Fruit fly (Drosophila melanogaster): ENCODE results near the gene CG17187.

CG17187 gene

DNA sequence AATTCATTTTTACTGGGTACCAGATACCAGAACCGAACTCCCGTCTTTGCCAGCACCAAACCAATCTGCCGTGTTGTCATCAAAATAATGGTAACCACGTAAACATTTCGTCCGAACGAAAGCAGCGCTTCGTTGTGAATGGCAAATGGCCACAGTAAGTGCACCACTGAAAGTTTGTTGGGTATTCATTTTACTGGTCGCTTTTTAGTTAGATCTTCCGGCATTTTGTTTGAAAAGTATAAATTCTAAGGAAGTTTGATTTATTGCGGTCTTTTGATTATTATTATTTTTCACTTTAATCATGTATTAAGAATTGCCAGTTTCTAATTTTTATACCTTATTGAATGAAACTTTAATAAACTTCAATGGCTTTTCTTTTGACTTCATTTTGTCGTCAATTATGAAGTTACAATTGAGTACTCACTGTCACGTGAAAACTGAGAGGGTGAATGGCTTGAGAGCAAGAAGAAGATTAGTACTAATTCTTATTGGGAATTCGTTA, 17.2 kb downstream of the CG17187 start, which contains the start of gene ZnT86D:
TSS of gene ZnT86D (minus strand) at position 91 of the 502 bp plus-strand sequence.
- peak; percentile 78 for TF ChIP-seq psq (GFP tag; optimal IDR thresholded peaks at IDR 0.05)
- TF ChIP-seq Sp1 (GFP tag; optimal IDR thresholded peaks at IDR 0.05): peak; percentile 81
- TF ChIP-seq Jra (GFP tag; optimal IDR thresholded peaks at IDR 0.05): peak; percentile 22
- peak; percentile 86 for TF ChIP-seq fru (GFP tag; optimal IDR thresholded peaks at IDR 0.05)
- TF ChIP-seq jim (GFP tag; optimal IDR thresholded peaks at IDR 0.05): no peak
- peak; percentile 75 for TF ChIP-seq br (GFP tag; optimal IDR thresholded peaks at IDR 0.05)
- TF ChIP-seq Vsx2 (GFP tag; optimal IDR thresholded peaks at IDR 0.05; ENCODE audit: partially characterized antibody): no peak
- peak; percentile 39 for TF ChIP-seq Hr83 (GFP tag; optimal IDR thresholded peaks at IDR 0.05; ENCODE audit: poor library complexity, severe bottlenecking)
- TF ChIP-seq Myc (optimal IDR thresholded peaks at IDR 0.05): peak; percentile 58
- TF ChIP-seq OdsH (GFP tag; optimal IDR thresholded peaks at IDR 0.05): peak; percentile 33
- TF ChIP-seq HLH106 (tag; optimal IDR thresholded peaks at IDR 0.05): peak; percentile 84
- TF ChIP-seq rgr (GFP tag; optimal IDR thresholded peaks at IDR 0.05): peak; percentile 63
- peak; percentile 73 for TF ChIP-seq h (GFP tag; optimal IDR thresholded peaks at IDR 0.05)
- peak; percentile 44 for TF ChIP-seq Hnf4 (GFP tag; optimal IDR thresholded peaks at IDR 0.05)
- TF ChIP-seq CG32264 (GFP tag; optimal IDR thresholded peaks at IDR 0.05): peak; percentile 30
- no peak for TF ChIP-seq tai (GFP tag; optimal IDR thresholded peaks at IDR 0.05)
- peak; percentile 61 for TF ChIP-seq ey (GFP tag; optimal IDR thresholded peaks at IDR 0.05)
- no peak for TF ChIP-seq lola (GFP tag; optimal IDR thresholded peaks at IDR 0.05)
- no peak for TF ChIP-seq Dif (GFP tag; optimal IDR thresholded peaks at IDR 0.05; ENCODE audit: partially characterized antibody)
- TF ChIP-seq sv (GFP tag; optimal IDR thresholded peaks at IDR 0.05): no peak
- peak; percentile 59 for TF ChIP-seq CG9705 (GFP tag; optimal IDR thresholded peaks at IDR 0.05)
- peak; percentile 96 for TF ChIP-seq woc (GFP tag; optimal IDR thresholded peaks at IDR 0.05)
- TF ChIP-seq dmrt93B (GFP tag; optimal IDR thresholded peaks at IDR 0.05): peak; percentile 39
- no peak for TF ChIP-seq Rel (GFP tag; optimal IDR thresholded peaks at IDR 0.05)
- TF ChIP-seq Rel (tag; optimal IDR thresholded peaks at IDR 0.05): peak; percentile 44
- TF ChIP-seq foxo (GFP tag; optimal IDR thresholded peaks at IDR 0.05): peak in 1 of 2 experiments; percentile 64

DNA sequence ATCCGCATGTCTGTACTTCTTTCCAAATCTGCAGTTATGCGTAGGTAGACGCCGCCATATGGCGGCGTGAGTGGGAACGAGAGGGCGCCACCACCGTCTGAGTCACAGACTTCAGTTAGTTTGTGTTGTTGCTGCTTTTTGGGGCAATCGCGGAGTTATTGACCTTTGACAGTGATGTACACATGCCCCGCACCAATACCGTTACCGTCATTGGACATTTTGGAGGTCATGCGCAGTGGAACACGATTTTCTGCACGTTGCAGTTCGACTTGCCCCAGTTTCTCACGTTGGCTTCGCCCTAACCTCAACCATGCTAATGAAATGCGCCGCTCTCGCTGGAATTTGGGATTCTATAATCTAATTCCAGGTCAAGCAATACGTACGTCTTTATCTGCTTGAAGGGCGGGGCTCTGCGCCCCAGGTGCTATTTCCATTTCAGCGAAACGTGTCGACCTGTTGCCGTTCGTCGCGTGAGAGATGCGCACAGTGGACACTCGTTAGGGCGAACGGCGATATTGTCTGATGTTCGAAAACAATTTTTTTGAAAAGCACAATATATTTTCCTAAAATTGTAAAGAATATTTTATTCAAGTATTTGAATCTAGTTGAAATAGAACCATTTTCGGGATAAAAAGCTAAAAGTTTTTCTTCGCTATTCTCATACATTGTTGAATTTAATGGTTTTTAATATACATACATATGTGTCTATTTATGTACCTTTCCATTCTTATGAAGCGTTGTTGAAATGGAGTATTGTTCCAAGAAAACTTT, 20.2 kb downstream of the CG17187 start:
- TF ChIP-seq rgr (GFP tag; optimal IDR thresholded peaks at IDR 0.05) (peak; percentile 77), dsf (GFP tag; optimal IDR thresholded peaks at IDR 0.05; ENCODE audit: borderline replicate concordance) (no peak), CrebA (GFP tag; optimal IDR thresholded peaks at IDR 0.05; ENCODE audit: borderline replicate concordance) (no peak), brk (GFP tag; optimal IDR thresholded peaks at IDR 0.05) (no peak), HLH106 (tag; optimal IDR thresholded peaks at IDR 0.05) (peak; percentile 73), Jra (GFP tag; optimal IDR thresholded peaks at IDR 0.05) (peak; percentile 88), sage (GFP tag; optimal IDR thresholded peaks at IDR 0.05) (no peak), CG9705 (GFP tag; optimal IDR thresholded peaks at IDR 0.05) (peak; percentile 40), h (GFP tag; optimal IDR thresholded peaks at IDR 0.05) (peak; percentile 74), woc (GFP tag; optimal IDR thresholded peaks at IDR 0.05) (peak; percentile 82), Rel (GFP tag; optimal IDR thresholded peaks at IDR 0.05) (no peak), Rel (tag; optimal IDR thresholded peaks at IDR 0.05) (peak; percentile 64), CG32264 (GFP tag; optimal IDR thresholded peaks at IDR 0.05) (no peak), Hnf4 (GFP tag; optimal IDR thresholded peaks at IDR 0.05) (peak; percentile 61), Hr83 (GFP tag; optimal IDR thresholded peaks at IDR 0.05; ENCODE audit: poor library complexity, severe bottlenecking) (peak; percentile 66), usp (GFP tag; optimal IDR thresholded peaks at IDR 0.05) (no peak), dmrt93B (GFP tag; optimal IDR thresholded peaks at IDR 0.05) (peak; percentile 41), jim (GFP tag; optimal IDR thresholded peaks at IDR 0.05) (no peak), Dif (GFP tag; optimal IDR thresholded peaks at IDR 0.05; ENCODE audit: partially characterized antibody) (no peak), fru (GFP tag; optimal IDR thresholded peaks at IDR 0.05) (peak; percentile 60), OdsH (GFP tag; optimal IDR thresholded peaks at IDR 0.05) (peak; percentile 62), br (GFP tag; optimal IDR thresholded peaks at IDR 0.05) (peak; percentile 36), GATAd (GFP tag; optimal IDR thresholded peaks at IDR 0.05) (no peak), Sp1 (GFP tag; optimal IDR thresholded peaks at IDR 0.05) (peak; percentile 59), N (GFP tag; optimal IDR thresholded peaks at IDR 0.05) (no peak), Hr78 (GFP tag; optimal IDR thresholded peaks at IDR 0.05) (no peak), Vsx2 (GFP tag; optimal IDR thresholded peaks at IDR 0.05; ENCODE audit: partially characterized antibody) (no peak), lola (GFP tag; optimal IDR thresholded peaks at IDR 0.05) (no peak), ey (GFP tag; optimal IDR thresholded peaks at IDR 0.05) (peak; percentile 65), dl (GFP tag; optimal IDR thresholded peaks at IDR 0.05; ENCODE audit: insufficient read depth in 1 of 2, partially characterized antibody in 2 of 2) (peak in 1 of 2 experiments; percentile 4), sv (GFP tag; optimal IDR thresholded peaks at IDR 0.05) (peak; percentile 55), foxo (GFP tag; optimal IDR thresholded peaks at IDR 0.05) (peak in 1 of 2 experiments; percentile 80), psq (GFP tag; optimal IDR thresholded peaks at IDR 0.05) (peak; percentile 63), Dfd (GFP tag; optimal IDR thresholded peaks at IDR 0.05) (no peak), Abd-B (GFP tag; optimal IDR thresholded peaks at IDR 0.05) (no peak), Myc (optimal IDR thresholded peaks at IDR 0.05) (peak; percentile 71), Mio (GFP tag; optimal IDR thresholded peaks at IDR 0.05) (no peak)
